Fruit fly (Drosophila melanogaster) whole organism, embryonic: ENCODE results near the gene beat-VI.

Source experiments
- B-H1 ChIP-seq: fragments of 200-800 bp; sonication (Bioruptor generic); IDR thresholded peaks from 3 replicates; pipeline ENCODE4 v1.3.6; 2022; ENCODE audit warnings: missing biosample characterization, missing genetic modification characterization
- CG10462 ChIP-seq: fragments of 200-800 bp; sonication (Bioruptor generic); optimal IDR thresholded peaks from 2 replicates; lab custom pipeline; 2016; ENCODE audit warnings: missing biosample characterization, missing genetic modification characterization
- CG11504 ChIP-seq: fragments of 200-800 bp; sonication (Bioruptor generic); optimal IDR thresholded peaks from 3 replicates; lab custom pipeline; 2019; ENCODE audit warnings: missing biosample characterization, mild to moderate bottlenecking, missing genetic modification characterization, moderate library complexity
- CG11560 ChIP-seq: fragments of 200-800 bp; sonication (Bioruptor generic); IDR thresholded peaks from 3 replicates; pipeline ENCODE4 v1.3.6; 2022; ENCODE audit warnings: missing biosample characterization, missing genetic modification characterization
- CG12071 ChIP-seq: fragments of 200-800 bp; sonication (Bioruptor generic); optimal IDR thresholded peaks from 3 replicates; lab custom pipeline; 2018; ENCODE audit warnings: missing biosample characterization, mild to moderate bottlenecking, missing genetic modification characterization
- CG1233 ChIP-seq: fragments of 200-800 bp; sonication (Bioruptor generic); optimal IDR thresholded peaks from 4 replicates; lab custom pipeline; 2018; ENCODE audit warnings: missing biosample characterization, mild to moderate bottlenecking, missing genetic modification characterization
- CG12942 ChIP-seq: fragments of 200-800 bp; sonication (Bioruptor generic); optimal IDR thresholded peaks from 3 replicates; lab custom pipeline; 2016; ENCODE audit warnings: missing biosample characterization, missing genetic modification characterization
- CG13424 ChIP-seq: fragments of 200-800 bp; sonication (Bioruptor generic); optimal IDR thresholded peaks from 2 replicates; lab custom pipeline; 2019; ENCODE audit warnings: missing biosample characterization, mild to moderate bottlenecking, missing genetic modification characterization, moderate library complexity
- CG17568 ChIP-seq: fragments of 200-800 bp; sonication (Bioruptor generic); optimal IDR thresholded peaks from 2 replicates; lab custom pipeline; 2018; ENCODE audit warnings: missing biosample characterization, mild to moderate bottlenecking, missing genetic modification characterization, moderate library complexity
- CG18599 ChIP-seq: fragments of 200-800 bp; sonication (Bioruptor generic); optimal IDR thresholded peaks from 3 replicates; lab custom pipeline; 2017; ENCODE audit warnings: missing biosample characterization, missing genetic modification characterization, mild to moderate bottlenecking, moderate library complexity, missing genetic modification reagents
- CG2199 ChIP-seq: fragments of 200-800 bp; sonication (Bioruptor generic); IDR thresholded peaks from 3 replicates; pipeline ENCODE4 v1.3.6; 2022; ENCODE audit warnings: missing biosample characterization, missing genetic modification characterization
- CG30020 ChIP-seq: fragments of 200-800 bp; optimal IDR thresholded peaks from 2 replicates; lab custom pipeline; 2019; ENCODE audit warnings: missing biosample characterization, mild to moderate bottlenecking, missing genetic modification characterization, moderate library complexity
- CG31441 ChIP-seq: fragments of 200-800 bp; sonication (Bioruptor generic); IDR thresholded peaks from 2 replicates; pipeline ENCODE4 v1.3.6; 2022; ENCODE audit warnings: missing biosample characterization, missing genetic modification characterization
- CG3281 ChIP-seq: fragments of 200-800 bp; sonication (Bioruptor generic); optimal IDR thresholded peaks from 3 replicates; lab custom pipeline; 2017; ENCODE audit warnings: missing biosample characterization, mild to moderate bottlenecking, missing genetic modification characterization
- CG4282 ChIP-seq: fragments of 200-800 bp; sonication (Bioruptor generic); optimal IDR thresholded peaks from 2 replicates; lab custom pipeline; 2016; ENCODE audit warnings: missing biosample characterization, missing genetic modification characterization
- CG4424 ChIP-seq: fragments of 200-800 bp; sonication (Bioruptor generic); optimal IDR thresholded peaks from 3 replicates; lab custom pipeline; 2016; ENCODE audit warnings: missing biosample characterization, missing genetic modification characterization
- CG4730 ChIP-seq: fragments of 200-800 bp; sonication (Bioruptor generic); IDR thresholded peaks from 2 replicates; pipeline ENCODE4 v1.3.6; 2022; ENCODE audit warnings: missing biosample characterization, missing genetic modification characterization
- CG6765 ChIP-seq: fragments of 200-800 bp; sonication (Bioruptor generic); optimal IDR thresholded peaks from 3 replicates; lab custom pipeline; 2017; ENCODE audit warnings: missing biosample characterization, mild to moderate bottlenecking, missing genetic modification characterization
- CG7556 ChIP-seq: fragments of 200-800 bp; sonication (Bioruptor generic); optimal IDR thresholded peaks from 2 replicates; lab custom pipeline; 2017; ENCODE audit warnings: missing biosample characterization, mild to moderate bottlenecking, missing genetic modification characterization
- CG8388 ChIP-seq: fragments of 200-800 bp; sonication (Bioruptor generic); optimal IDR thresholded peaks from 2 replicates; lab custom pipeline; 2019; ENCODE audit warnings: missing biosample characterization, mild to moderate bottlenecking, missing genetic modification characterization, moderate library complexity
- Dek ChIP-seq: fragments of 200-800 bp; sonication (Bioruptor generic); optimal IDR thresholded peaks from 3 replicates; lab custom pipeline; 2019; ENCODE audit warnings: missing biosample characterization, mild to moderate bottlenecking, missing genetic modification characterization, moderate library complexity
- Dip2 ChIP-seq: fragments of 200-800 bp; sonication (Bioruptor generic); IDR thresholded peaks from 2 replicates; pipeline ENCODE4 v1.3.6; 2022; ENCODE audit warnings: missing biosample characterization, missing genetic modification characterization
- Hr3 ChIP-seq: fragments of 200-800 bp; sonication (Bioruptor generic); optimal IDR thresholded peaks from 3 replicates; lab custom pipeline; 2016; ENCODE audit warnings: missing biosample characterization, missing genetic modification characterization
- MTF-1 ChIP-seq: fragments of 200-800 bp; sonication (Bioruptor generic); optimal IDR thresholded peaks from 2 replicates; lab custom pipeline; 2018; ENCODE audit warnings: missing biosample characterization, mild to moderate bottlenecking, missing genetic modification characterization, borderline replicate concordance
- NFAT ChIP-seq: fragments of 200-800 bp; sonication (Bioruptor generic); IDR thresholded peaks from 2 replicates; pipeline ENCODE4 v1.3.6; 2022; ENCODE audit warnings: missing biosample characterization, missing genetic modification characterization
- NK7.1 ChIP-seq: fragments of 200-800 bp; sonication (Bioruptor generic); optimal IDR thresholded peaks from 3 replicates; lab custom pipeline; 2016; ENCODE audit warnings: missing biosample characterization, missing genetic modification characterization
- PHDP ChIP-seq: fragments of 200-800 bp; sonication (Bioruptor generic); optimal IDR thresholded peaks from 3 replicates; lab custom pipeline; 2018; ENCODE audit warnings: missing biosample characterization, mild to moderate bottlenecking, missing genetic modification characterization, moderate library complexity
- Sin3A ChIP-seq: fragments of >200 bp; optimal IDR thresholded peaks from 2 replicates; lab custom pipeline; 2018
- Sry-δ ChIP-seq: fragments of 200-800 bp; sonication (Bioruptor generic); optimal IDR thresholded peaks from 2 replicates; lab custom pipeline; 2016; ENCODE audit warnings: missing biosample characterization, missing genetic modification characterization
- Stat92E ChIP-seq, 3 experiments: fragments of >200 bp in 2 of 3; fragments of 200-800 bp in 1 of 3; sonication (Bioruptor generic) in 1 of 3; optimal IDR thresholded peaks; 2 replicates each; lab custom pipeline; 2017 to 2019; ENCODE audit warnings: missing biosample characterization in 3 of 3, missing genetic modification characterization in 3 of 3, mild to moderate bottlenecking in 1 of 3, moderate library complexity in 1 of 3
- ato ChIP-seq: fragments of 200-800 bp; sonication (Bioruptor generic); IDR thresholded peaks from 2 replicates; pipeline ENCODE4 v1.3.6; 2022; ENCODE audit warnings: missing biosample characterization, missing genetic modification characterization; ENCODE audit not compliant: partially characterized antibody
- br ChIP-seq: fragments of >200 bp; optimal IDR thresholded peaks from 2 replicates; lab custom pipeline; 2017
- cas ChIP-seq: fragments of 200-800 bp; sonication (Bioruptor generic); IDR thresholded peaks from 2 replicates; pipeline ENCODE4 v1.3.6; 2022; ENCODE audit warnings: missing biosample characterization, missing genetic modification characterization
- caup ChIP-seq: fragments of 200-800 bp; sonication (Bioruptor generic); optimal IDR thresholded peaks from 3 replicates; lab custom pipeline; 2017; ENCODE audit warnings: missing biosample characterization, mild to moderate bottlenecking, missing genetic modification characterization, moderate library complexity; ENCODE audit not compliant: severe bottlenecking
- dati ChIP-seq: fragments of 200-800 bp; sonication (Bioruptor generic); IDR thresholded peaks from 2 replicates; pipeline ENCODE4 v1.3.6; 2022; ENCODE audit warnings: missing biosample characterization, missing genetic modification characterization
- en ChIP-seq: fragments of 200-800 bp; sonication (Bioruptor generic); optimal IDR thresholded peaks from 2 replicates; lab custom pipeline; 2016; ENCODE audit warnings: missing biosample characterization, missing genetic modification characterization
- esg ChIP-seq: fragments of 200-800 bp; sonication (Bioruptor generic); conservative IDR thresholded peaks from 2 replicates; pipeline ENCODE4 v1.3.6; 2022; ENCODE audit warnings: missing biosample characterization, missing genetic modification characterization
- fd3F ChIP-seq: fragments of 200-800 bp; sonication (Bioruptor generic); optimal IDR thresholded peaks from 2 replicates; lab custom pipeline; 2018; ENCODE audit warnings: missing biosample characterization, mild to moderate bottlenecking, missing genetic modification characterization, moderate library complexity
- gt ChIP-seq: fragments of 200-800 bp; sonication (Bioruptor generic); IDR thresholded peaks from 2 replicates; pipeline ENCODE4 v1.3.6; 2022; ENCODE audit warnings: missing biosample characterization, missing genetic modification characterization
- kah ChIP-seq: fragments of 200-800 bp; sonication (Bioruptor generic); optimal IDR thresholded peaks from 2 replicates; lab custom pipeline; 2018; ENCODE audit warnings: missing biosample characterization, mild to moderate bottlenecking, missing genetic modification characterization
- ken ChIP-seq: fragments of 200-800 bp; sonication (Bioruptor generic); IDR thresholded peaks from 3 replicates; pipeline ENCODE4 v1.3.6; 2022; ENCODE audit warnings: missing biosample characterization, missing genetic modification characterization
- kni ChIP-seq: fragments of 200-800 bp; sonication (Bioruptor generic); optimal IDR thresholded peaks from 3 replicates; lab custom pipeline; 2017; ENCODE audit warnings: mild to moderate bottlenecking, missing biosample characterization, missing genetic modification reagents, missing genetic modification characterization
- psq ChIP-seq: fragments of 200-800 bp; sonication (Bioruptor generic); optimal IDR thresholded peaks from 2 replicates; lab custom pipeline; 2017; ENCODE audit warnings: missing biosample characterization, missing genetic modification characterization
- ro ChIP-seq: fragments of 200-800 bp; sonication (Bioruptor generic); IDR thresholded peaks from 2 replicates; pipeline ENCODE4 v1.3.6; 2022; ENCODE audit warnings: missing biosample characterization, missing genetic modification characterization
- run ChIP-seq: fragments of 200-800 bp; sonication (Bioruptor generic); optimal IDR thresholded peaks from 3 replicates; lab custom pipeline; 2018; ENCODE audit warnings: missing biosample characterization, mild to moderate bottlenecking, missing genetic modification characterization
- sens-2 ChIP-seq: fragments of 200-800 bp; sonication (Bioruptor generic); IDR thresholded peaks from 2 replicates; pipeline ENCODE4 v1.3.6; 2022; ENCODE audit warnings: missing biosample characterization, missing genetic modification characterization
- seq ChIP-seq: fragments of 200-800 bp; sonication (Bioruptor generic); IDR thresholded peaks from 2 replicates; pipeline ENCODE4 v1.3.6; 2022; ENCODE audit warnings: missing biosample characterization, missing genetic modification characterization
- sima ChIP-seq: fragments of 200-800 bp; sonication (Bioruptor generic); optimal IDR thresholded peaks from 2 replicates; lab custom pipeline; 2016; ENCODE audit warnings: missing biosample characterization, missing genetic modification characterization
- slou ChIP-seq: fragments of 200-800 bp; sonication (Bioruptor generic); optimal IDR thresholded peaks from 3 replicates; lab custom pipeline; 2016; ENCODE audit warnings: missing biosample characterization, missing genetic modification characterization
- so ChIP-seq: fragments of 200-800 bp; sonication (Bioruptor generic); IDR thresholded peaks from 3 replicates; pipeline ENCODE4 v1.3.6; 2022; ENCODE audit warnings: missing biosample characterization, missing genetic modification characterization
- unpg ChIP-seq: fragments of 200-800 bp; sonication (Bioruptor generic); optimal IDR thresholded peaks from 3 replicates; lab custom pipeline; 2018; ENCODE audit warnings: missing biosample characterization, mild to moderate bottlenecking, missing genetic modification characterization, moderate library complexity
- wek ChIP-seq: fragments of 200-800 bp; sonication (Bioruptor generic); optimal IDR thresholded peaks from 3 replicates; lab custom pipeline; 2018; ENCODE audit warnings: missing biosample characterization, mild to moderate bottlenecking, missing genetic modification characterization, moderate library complexity

The beat-VI gene

dm6 chr3R:28429600-28429999 is 11.6 kb downstream of the beat-VI start (continued):
- TF ChIP-seq CG7556 (GFP tag; lab: Kevin White, UChicago) (peak; percentile 32), MTF-1 (GFP tag; lab: Kevin White, UChicago) (no peak), B-H1 (GFP tag; lab: Robert Waterston, UW) (no peak), sens-2 (GFP tag; lab: Robert Waterston, UW) (no peak), gt (GFP tag; lab: Robert Waterston, UW) (no peak), CG17568 (GFP tag; lab: Kevin White, UChicago) (no peak), CG13424 (tag; lab: Kevin White, UChicago) (peak; percentile 36), Dip2 (GFP tag; lab: Robert Waterston, UW) (no peak), kah (GFP tag; lab: Kevin White, UChicago) (no peak), dati (no peak), CG1233 (GFP tag; lab: Kevin White, UChicago) (no peak), Dek (tag; lab: Kevin White, UChicago) (no peak), CG11504 (tag; lab: Kevin White, UChicago) (peak; percentile 49), wek (no peak), run (tag; lab: Kevin White, UChicago) (no peak), NFAT (no peak), ken (GFP tag; lab: Robert Waterston, UW) (0 out of 3 replicates have a peak, but pooled peaks have one; percentile 11), so (GFP tag; lab: Robert Waterston, UW) (no peak), CG3281 (peak; percentile 43), CG2199 (GFP tag; lab: Robert Waterston, UW) (no peak), slou (GFP tag; lab: Kevin White, UChicago) (no peak), esg (GFP tag; lab: Robert Waterston, UW) (peak; percentile 23; the same call in 1 of the 2 replicates), ato (GFP tag; lab: Robert Waterston, UW) (no peak), CG8388 (no peak), fd3F (GFP tag; lab: Kevin White, UChicago) (no peak), CG12071 (peak; percentile 0), CG11560 (no peak), CG18599 (GFP tag; lab: Kevin White, UChicago) (peak; percentile 68), CG4424 (no peak), psq (GFP tag; lab: Kevin White, UChicago) (no peak), en (GFP tag; lab: Kevin White, UChicago) (no peak), CG30020 (tag; lab: Kevin White, UChicago) (no peak), CG4282 (no peak), Sry-δ (GFP tag; lab: Kevin White, UChicago) (no peak), CG6765 (GFP tag; lab: Kevin White, UChicago) (no peak), Sin3A (no peak), kni (GFP tag; lab: Kevin White, UChicago) (no peak), sima (no peak), CG4730 (peak; percentile 37; the same call in 1 of the 2 replicates), Hr3 (GFP tag; lab: Kevin White, UChicago) (no peak), caup (GFP tag; lab: Kevin White, UChicago) (peak; percentile 20), unpg (no peak), PHDP (tag; lab: Kevin White, UChicago) (no peak), NK7.1 (GFP tag; lab: Kevin White, UChicago) (no peak), br (lab: Kevin White, UChicago) (no peak), seq (GFP tag; lab: Robert Waterston, UW) (no peak), CG10462 (GFP tag; lab: Kevin White, UChicago) (no peak), CG31441 (GFP tag; lab: Robert Waterston, UW) (peak; percentile 23; the same call in 1 of the 2 replicates), Stat92E (GFP tag; optimal IDR thresholded peaks at IDR 0.05; lab: Kevin White, UChicago) (no peak), ro (GFP tag; lab: Robert Waterston, UW) (no peak), CG12942 (GFP tag; lab: Kevin White, UChicago) (no peak), cas (GFP tag; lab: Robert Waterston, UW) (no peak)
